Worm (Caenorhabditis elegans) whole organism, mixed stage, embryonic: ENCODE measurements around the gene T28D9.1.

ENCODE experiments used
- M03D4.4 ChIP-seq: sonication (generic microtip); optimal IDR thresholded peaks from 2 replicates; lab custom pipeline; 2017; ENCODE audit warnings: mild to moderate bottlenecking, missing genetic modification characterization, missing compliant biosample characterization
- bed-3 ChIP-seq: fragments of 200-800 bp; sonication (Bioruptor generic); optimal IDR thresholded peaks from 3 replicates; lab custom pipeline; 2018; ENCODE audit warnings: mild to moderate bottlenecking, missing genetic modification characterization, moderate library complexity, missing compliant biosample characterization
- blmp-1 ChIP-seq: fragments of 150-350 bp; optimal IDR thresholded peaks from 2 replicates; lab custom pipeline; 2014; ENCODE audit warnings: missing biosample characterization, missing genetic modification characterization
- ceh-39 ChIP-seq: fragments of 150-350 bp; optimal IDR thresholded peaks from 2 replicates; lab custom pipeline; 2014; ENCODE audit warnings: missing biosample characterization, missing genetic modification characterization
- ceh-43 ChIP-seq: fragments of 200-800 bp; sonication (Bioruptor generic); optimal IDR thresholded peaks from 2 replicates; lab custom pipeline; 2018; ENCODE audit warnings: mild to moderate bottlenecking, missing genetic modification characterization, moderate library complexity, missing compliant biosample characterization
- ceh-83 ChIP-seq: fragments of 200-800 bp; sonication (Bioruptor generic); optimal IDR thresholded peaks from 2 replicates; lab custom pipeline; 2018; ENCODE audit warnings: mild to moderate bottlenecking, missing genetic modification characterization, missing compliant biosample characterization
- ces-1 ChIP-seq: fragments of 150-350 bp; optimal IDR thresholded peaks from 2 replicates; lab custom pipeline; 2014; ENCODE audit warnings: missing biosample characterization, missing genetic modification reagents, missing genetic modification characterization
- cnd-1 ChIP-seq: fragments of 200-800 bp; sonication (Bioruptor generic); optimal IDR thresholded peaks from 2 replicates; lab custom pipeline; 2018; ENCODE audit warnings: mild to moderate bottlenecking, missing genetic modification characterization, missing compliant biosample characterization
- drap-1 ChIP-seq: fragments of 200-800 bp; sonication (Bioruptor generic); optimal IDR thresholded peaks from 3 replicates; lab custom pipeline; 2018; ENCODE audit warnings: mild to moderate bottlenecking, missing genetic modification characterization, missing compliant biosample characterization
- elt-1 ChIP-seq: sonication (generic microtip); optimal IDR thresholded peaks from 2 replicates; lab custom pipeline; 2017; ENCODE audit warnings: missing genetic modification characterization, mild to moderate bottlenecking, missing compliant biosample characterization, antibody characterized with exemption, moderate library complexity, borderline replicate concordance; ENCODE audit not compliant: insufficient read depth
- elt-3 ChIP-seq: fragments of 150-350 bp; optimal IDR thresholded peaks from 2 replicates; lab custom pipeline; 2014; ENCODE audit warnings: missing biosample characterization, missing genetic modification characterization
- flh-1 ChIP-seq: fragments of 200-800 bp; sonication (Bioruptor generic); optimal IDR thresholded peaks from 2 replicates; lab custom pipeline; 2018; ENCODE audit warnings: mild to moderate bottlenecking, missing genetic modification characterization, moderate library complexity, missing compliant biosample characterization
- ham-2 ChIP-seq: fragments of 200-800 bp; sonication (Bioruptor generic); optimal IDR thresholded peaks from 2 replicates; lab custom pipeline; 2018; ENCODE audit warnings: mild to moderate bottlenecking, missing genetic modification characterization, missing compliant biosample characterization
- hlh-1 ChIP-seq: fragments of 150-350 bp; optimal IDR thresholded peaks from 2 replicates; lab custom pipeline; 2014; ENCODE audit warnings: missing biosample characterization, missing genetic modification reagents, missing genetic modification characterization
- lin-13 ChIP-seq: fragments of 150-350 bp; optimal IDR thresholded peaks from 2 replicates; lab custom pipeline; 2014; ENCODE audit warnings: missing biosample characterization, missing genetic modification characterization
- lin-32 ChIP-seq: fragments of 200-800 bp; sonication (Bioruptor generic); optimal IDR thresholded peaks from 2 replicates; lab custom pipeline; 2018; ENCODE audit warnings: mild to moderate bottlenecking, missing genetic modification characterization, missing compliant biosample characterization
- lsy-2 ChIP-seq: fragments of 150-350 bp; optimal IDR thresholded peaks from 2 replicates; lab custom pipeline; 2014; ENCODE audit warnings: missing biosample characterization, missing genetic modification characterization
- mab-5 ChIP-seq: fragments of 150-350 bp; optimal IDR thresholded peaks from 2 replicates; lab custom pipeline; 2014; ENCODE audit warnings: missing biosample characterization, missing genetic modification characterization
- nhr-12 ChIP-seq: fragments of 150-350 bp; optimal IDR thresholded peaks from 2 replicates; lab custom pipeline; 2014; ENCODE audit warnings: missing biosample characterization, missing genetic modification characterization
- nhr-2 ChIP-seq: fragments of 150-350 bp; optimal IDR thresholded peaks from 2 replicates; lab custom pipeline; 2014; ENCODE audit warnings: missing biosample characterization, missing genetic modification characterization
- nhr-237 ChIP-seq: fragments of 150-350 bp; optimal IDR thresholded peaks from 2 replicates; lab custom pipeline; 2014; ENCODE audit warnings: missing biosample characterization, missing genetic modification characterization
- nhr-28 ChIP-seq: fragments of 150-350 bp; optimal IDR thresholded peaks from 2 replicates; lab custom pipeline; 2014; ENCODE audit warnings: missing biosample characterization, missing genetic modification characterization
- pha-4 ChIP-seq: fragments of 150-350 bp; optimal IDR thresholded peaks from 2 replicates; lab custom pipeline; 2018; ENCODE audit warnings: missing biosample characterization, missing genetic modification reagents, missing genetic modification characterization
- sem-2 ChIP-seq: fragments of 200-800 bp; sonication (Bioruptor generic); optimal IDR thresholded peaks from 2 replicates; lab custom pipeline; 2018; ENCODE audit warnings: mild to moderate bottlenecking, missing genetic modification characterization, missing compliant biosample characterization
- snpc-4 ChIP-seq: fragments of 150-350 bp; optimal IDR thresholded peaks from 2 replicates; lab custom pipeline; 2014; ENCODE audit warnings: missing biosample characterization, missing genetic modification characterization
- unc-39 ChIP-seq: fragments of 150-350 bp; optimal IDR thresholded peaks from 2 replicates; lab custom pipeline; 2014; ENCODE audit warnings: missing biosample characterization, missing genetic modification characterization
- unc-62 ChIP-seq: fragments of 150-350 bp; optimal IDR thresholded peaks from 2 replicates; lab custom pipeline; 2014; ENCODE audit warnings: missing biosample characterization, missing genetic modification reagents, missing genetic modification characterization
- zip-8 ChIP-seq: fragments of 150-350 bp; optimal IDR thresholded peaks from 2 replicates; lab custom pipeline; 2014; ENCODE audit warnings: missing biosample characterization, missing genetic modification characterization
- ztf-11 ChIP-seq: fragments of 150-350 bp; optimal IDR thresholded peaks from 2 replicates; lab custom pipeline; 2014; ENCODE audit warnings: missing biosample characterization, missing genetic modification characterization

Gene T28D9.1

DNA sequence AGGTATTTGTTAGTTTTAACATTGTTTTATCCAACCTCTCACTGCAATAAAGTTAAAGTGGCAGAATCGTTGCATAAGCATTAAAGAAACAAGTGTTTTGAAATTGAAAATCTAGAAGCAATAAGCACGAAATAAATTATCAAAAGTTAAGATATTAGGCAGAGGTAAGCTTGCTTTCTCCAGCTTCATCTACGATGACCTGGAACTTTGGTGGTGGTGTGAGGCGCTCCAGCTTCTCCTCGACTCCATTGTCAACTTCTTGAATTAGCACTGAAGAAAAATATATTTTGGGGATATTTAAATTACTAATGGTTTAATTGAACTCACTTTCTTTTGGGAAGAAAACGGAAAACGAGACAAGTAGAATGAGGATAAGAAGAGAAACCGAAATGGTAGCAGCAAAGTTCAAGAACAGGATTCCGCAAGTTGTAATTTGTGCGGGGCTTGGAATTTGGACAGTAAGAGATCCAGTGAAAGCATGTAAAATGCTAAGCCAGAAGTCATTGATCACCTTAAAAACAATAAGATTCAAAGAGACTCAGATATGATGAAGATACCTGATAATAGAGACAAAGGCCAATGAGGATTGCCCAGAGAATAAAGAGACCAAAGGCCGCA lies 1.6 kb downstream of the T28D9.1 start:
- no peak for TF ChIP-seq unc-62 (GFP tag; lab: Kevin White, UChicago)
- no peak for TF ChIP-seq flh-1 (GFP tag; lab: Kevin White, UChicago)
- no peak for TF ChIP-seq ces-1 (GFP tag; lab: Kevin White, UChicago)
- no peak for TF ChIP-seq elt-3 (tag; lab: Kevin White, UChicago)
- TF ChIP-seq nhr-2, result no peak
- TF ChIP-seq snpc-4 (tag; lab: Kevin White, UChicago), result no peak
- TF ChIP-seq hlh-1 (tag; lab: Kevin White, UChicago), result no peak
- TF ChIP-seq cnd-1, result no peak
- TF ChIP-seq zip-8 (tag; lab: Kevin White, UChicago), result no peak
- no peak for TF ChIP-seq ztf-11 (tag; lab: Kevin White, UChicago)
- TF ChIP-seq lin-32 (GFP tag; lab: Kevin White, UChicago), result no peak
- TF ChIP-seq, all 35 proteins: peak for 0

DNA sequence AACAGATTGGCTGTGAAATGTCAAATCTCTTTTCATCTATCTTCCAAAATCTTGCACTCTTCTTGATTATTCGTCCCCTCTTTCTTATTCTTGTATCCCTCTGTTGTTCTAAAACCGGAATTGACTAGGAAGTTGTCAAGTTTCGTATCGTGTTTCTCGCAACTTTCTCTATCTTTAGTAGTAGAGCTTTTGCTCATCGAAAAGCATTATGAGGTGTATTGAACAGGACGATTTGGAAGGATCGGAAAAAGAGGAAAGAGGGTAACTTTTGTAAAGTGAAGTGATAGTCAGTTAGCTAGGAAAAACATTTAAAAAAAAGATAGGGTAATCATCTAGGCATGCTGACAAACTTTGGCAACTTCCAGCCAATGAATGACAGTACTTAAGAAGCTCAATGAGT lies 4.3 kb downstream of the T28D9.1 start:
- no peak for TF ChIP-seq ham-2 (GFP tag; lab: Kevin White, UChicago)
- no peak for TF ChIP-seq M03D4.4
- TF ChIP-seq bed-3 (GFP tag; lab: Kevin White, UChicago), result no peak
- no peak for TF ChIP-seq nhr-2
- no peak for TF ChIP-seq ces-1 (GFP tag; lab: Kevin White, UChicago)

DNA sequence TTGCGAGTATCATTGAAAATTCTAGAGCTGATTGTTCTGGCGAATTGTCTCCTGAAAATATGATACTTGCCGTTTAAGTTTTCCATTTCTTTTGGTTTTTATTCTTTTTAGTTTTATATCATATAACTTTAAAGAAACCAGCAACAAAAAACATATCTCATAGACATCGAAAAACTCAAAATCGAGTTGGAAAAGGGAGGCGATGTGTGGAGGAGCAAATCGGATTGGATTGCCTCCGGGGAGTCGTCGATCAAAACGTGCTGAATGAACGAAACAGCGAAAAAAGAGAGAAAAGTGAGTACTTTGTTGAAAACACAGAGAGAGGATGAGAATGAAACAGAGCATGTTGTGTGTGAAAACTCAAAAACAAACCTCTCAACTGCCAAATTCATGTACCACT lies 4.9 kb downstream of the T28D9.1 start:
- TF ChIP-seq cnd-1 (no peak), ces-1 (GFP tag; lab: Kevin White, UChicago) (peak; percentile 34)

DNA sequence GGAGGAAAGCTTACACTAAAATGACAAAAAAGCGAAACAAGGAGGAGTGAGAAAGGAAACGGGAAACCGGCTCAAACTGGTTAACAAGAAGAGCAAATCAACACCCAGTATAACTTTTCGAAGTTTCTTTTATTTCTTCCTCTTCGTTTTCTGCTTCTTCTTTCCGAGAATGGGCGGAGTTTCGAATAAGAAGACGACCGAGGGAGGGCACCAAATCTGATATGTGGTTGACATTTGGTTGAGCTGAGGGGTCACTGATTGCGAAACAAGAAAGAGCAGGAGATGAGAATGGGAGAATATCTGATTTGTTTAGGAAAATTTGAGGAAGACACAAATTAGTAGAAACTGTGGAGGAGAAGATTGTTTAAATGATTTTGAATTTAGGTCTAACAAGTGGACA lies 6.4 kb downstream of the T28D9.1 start:
- TF ChIP-seq ces-1 (GFP tag; lab: Kevin White, UChicago) (peak; percentile 52), ceh-83 (GFP tag; lab: Kevin White, UChicago) (no peak)

DNA sequence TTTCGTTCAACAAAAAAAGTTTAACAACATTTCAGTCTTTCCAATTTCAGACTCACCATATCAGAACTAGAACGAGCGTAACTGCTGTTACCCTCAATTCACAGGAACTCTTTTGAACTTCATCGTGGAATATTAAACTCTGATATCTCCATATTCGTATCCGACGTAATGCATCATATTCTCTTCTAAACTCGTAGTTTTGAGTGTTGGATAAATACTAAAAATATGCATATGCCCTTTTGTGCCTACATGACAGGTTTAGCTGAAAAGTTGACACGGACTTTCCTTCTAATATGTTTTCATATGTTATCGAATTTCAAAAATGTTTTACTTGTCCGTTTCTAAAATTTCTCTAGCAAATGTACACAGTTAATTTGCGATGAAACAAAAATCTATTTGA lies 6.9 kb downstream of the T28D9.1 start, which contains the start of gene twk-49:
Gene twk-49, minus strand, starts transcription at position 101 of the 400 bp plus-strand sequence.
- TF ChIP-seq elt-1 (tag; lab: Kevin White, UChicago), result no peak
- TF ChIP-seq nhr-12 (tag; lab: Kevin White, UChicago), result no peak
- TF ChIP-seq pha-4 (tag; lab: Kevin White, UChicago), result no peak
- TF ChIP-seq drap-1 (GFP tag; lab: Kevin White, UChicago), result no peak

DNA sequence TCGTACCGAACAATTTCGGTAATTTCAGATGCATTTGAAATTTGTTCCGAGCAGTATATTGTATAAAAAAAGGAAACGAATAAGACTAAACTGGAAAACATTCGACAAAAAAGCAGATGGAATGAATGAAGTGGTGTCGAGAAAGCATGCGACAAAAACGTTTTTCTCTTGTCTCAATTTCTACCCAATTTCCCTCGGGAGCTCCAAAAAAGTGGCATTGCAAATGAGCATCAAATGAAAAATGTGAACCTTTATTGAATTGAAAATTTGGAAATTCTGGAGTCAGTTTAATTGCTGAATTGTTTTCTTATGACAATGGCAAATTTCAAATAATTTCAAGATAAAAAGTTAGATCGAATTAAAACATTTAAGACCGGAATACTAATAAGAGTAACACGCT lies 8.0 kb downstream of the T28D9.1 start, which contains the start of gene R05G9.5:
Gene R05G9.5, minus strand, starts transcription at position 101 of the 400 bp plus-strand sequence.
- no peak for TF ChIP-seq elt-3 (tag; lab: Kevin White, UChicago)
- no peak for TF ChIP-seq unc-39 (tag; lab: Kevin White, UChicago)
- no peak for TF ChIP-seq lin-32 (GFP tag; lab: Kevin White, UChicago)
- TF ChIP-seq unc-62 (GFP tag; lab: Kevin White, UChicago), result no peak
- no peak for TF ChIP-seq hlh-1 (tag; lab: Kevin White, UChicago)
- TF ChIP-seq ceh-39 (tag; lab: Kevin White, UChicago), result no peak
- TF ChIP-seq drap-1 (GFP tag; lab: Kevin White, UChicago), result no peak
- TF ChIP-seq bed-3 (GFP tag; lab: Kevin White, UChicago), result no peak
- TF ChIP-seq flh-1 (GFP tag; lab: Kevin White, UChicago), result no peak
- TF ChIP-seq sem-2 (GFP tag; lab: Kevin White, UChicago), result no peak
- TF ChIP-seq, all 35 proteins: peak for 0

DNA sequence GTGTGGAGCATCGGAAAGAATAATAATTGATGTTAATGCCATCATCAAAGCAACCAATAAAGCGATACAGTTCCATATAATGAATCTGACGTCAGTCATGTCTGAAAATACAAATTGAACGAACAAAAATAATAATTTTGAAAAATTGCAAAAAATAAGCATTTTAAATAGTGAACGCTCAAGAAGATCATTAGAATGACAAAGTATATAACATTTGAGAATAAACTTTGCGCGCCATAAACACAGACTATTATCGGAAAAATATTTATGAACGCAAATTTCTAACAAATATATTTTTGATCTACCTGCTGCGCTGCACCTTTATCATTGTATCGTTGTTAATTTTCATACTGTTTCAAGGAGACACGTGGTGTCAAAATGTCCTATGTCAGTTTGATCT lies 9.2 kb downstream of the T28D9.1 start, which contains the start of gene R05G9.3:
Gene R05G9.3, minus strand, starts transcription at position 101 of the 400 bp plus-strand sequence.
- TF ChIP-seq ztf-11 (tag; lab: Kevin White, UChicago) (no peak), sem-2 (GFP tag; lab: Kevin White, UChicago) (no peak), pha-4 (tag; lab: Kevin White, UChicago) (no peak), flh-1 (GFP tag; lab: Kevin White, UChicago) (no peak), lsy-2 (tag; lab: Kevin White, UChicago) (no peak)

DNA sequence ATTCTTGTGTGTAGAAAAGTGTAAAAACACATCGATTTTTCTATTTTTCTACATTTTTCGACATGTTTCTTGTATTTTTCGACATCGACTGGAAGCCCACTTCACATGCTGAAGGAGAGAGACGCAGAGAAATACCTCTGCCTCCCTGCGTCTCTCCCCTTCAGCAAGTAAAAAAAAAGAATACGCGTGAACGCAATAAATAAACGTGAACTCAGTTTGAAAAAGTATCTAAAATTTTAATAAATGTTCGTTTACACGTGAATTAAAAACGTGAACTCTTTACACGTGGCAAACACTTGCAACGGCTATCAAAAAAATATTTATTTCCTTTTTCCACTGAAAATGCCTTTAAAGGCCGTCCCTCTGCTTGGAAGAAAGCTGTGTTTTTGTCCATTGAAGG lies 10.6 kb downstream of the T28D9.1 start, which contains the start of gene R05G9.1:
Gene R05G9.1, plus strand, starts transcription at position 343 of the 400 bp plus-strand sequence.
- TF ChIP-seq elt-1 (tag; lab: Kevin White, UChicago) (no peak), drap-1 (GFP tag; lab: Kevin White, UChicago) (no peak), zip-8 (tag; lab: Kevin White, UChicago) (no peak), lin-13 (no peak), ztf-11 (tag; lab: Kevin White, UChicago) (no peak), flh-1 (GFP tag; lab: Kevin White, UChicago) (no peak), snpc-4 (tag; lab: Kevin White, UChicago) (no peak), nhr-28 (tag; lab: Kevin White, UChicago) (no peak), ces-1 (GFP tag; lab: Kevin White, UChicago) (no peak), bed-3 (GFP tag; lab: Kevin White, UChicago) (no peak), nhr-12 (tag; lab: Kevin White, UChicago) (no peak), M03D4.4 (no peak), mab-5 (no peak), nhr-237 (tag; lab: Kevin White, UChicago) (no peak), blmp-1 (tag; lab: Kevin White, UChicago) (no peak), hlh-1 (tag; lab: Kevin White, UChicago) (no peak), ceh-43 (GFP tag; lab: Kevin White, UChicago) (no peak), ham-2 (GFP tag; lab: Kevin White, UChicago) (no peak), ceh-39 (tag; lab: Kevin White, UChicago) (no peak), ceh-83 (GFP tag; lab: Kevin White, UChicago) (no peak)
